Worm (Caenorhabditis elegans): ENCODE measurements around the gene mrpl-21.

mrpl-21 gene

ce11 chrIII:4269220-4269935 is 26.0 kb upstream of the mrpl-21 start, which contains the start of the genes sftb-1 and R10E4.1:
TSS of gene sftb-1 (minus strand) at chrIII:4269270.
TSS of gene R10E4.1 (plus strand) at chrIII:4269743.
- TF ChIP-seq tra-4 (tag; optimal IDR thresholded peaks at IDR 0.05), result no peak
- peak; percentile 2 for TF ChIP-seq F13C5.2 (tag; optimal IDR thresholded peaks at IDR 0.05)

- TF ChIP-seq tbx-11 (GFP tag; IDR thresholded peaks at IDR 0.05) (no peak), ama-1 (optimal IDR thresholded peaks at IDR 0.05) (no peak)
These were observed 22.5 kb upstream of the mrpl-21 start for ce11 chrIII:4265892-4266291.

- TF ChIP-seq hnd-1 (tag; optimal IDR thresholded peaks at IDR 0.05) (no peak), tra-4 (tag; optimal IDR thresholded peaks at IDR 0.05) (no peak), ama-1 (optimal IDR thresholded peaks at IDR 0.05) (no peak), hmbx-1 (tag; optimal IDR thresholded peaks at IDR 0.05) (no peak), ceh-36 (tag; optimal IDR thresholded peaks at IDR 0.05) (no peak), tbx-37 (GFP tag; conservative IDR thresholded peaks at IDR 0.05) (no peak), sea-1 (GFP tag; conservative IDR thresholded peaks at IDR 0.05) (no peak), tbx-11 (GFP tag; IDR thresholded peaks at IDR 0.05) (no peak), aly-1 (tag; optimal IDR thresholded peaks at IDR 0.05) (no peak), hmg-4 (GFP tag; optimal IDR thresholded peaks at IDR 0.05) (no peak), flt-1 (GFP tag; IDR thresholded peaks at IDR 0.05) (no peak), F13C5.2 (tag; optimal IDR thresholded peaks at IDR 0.05) (no peak), pes-1 (GFP tag; IDR thresholded peaks at IDR 0.05) (no peak), ets-7 (tag; optimal IDR thresholded peaks at IDR 0.05) (no peak)
These were observed 19.7 kb upstream of the mrpl-21 start, which contains the start of gene T08A11.1 for ce11 chrIII:4263048-4263447. TSS of gene T08A11.1 (minus strand) at chrIII:4263148.

- no peak for TF ChIP-seq hmg-4 (GFP tag; optimal IDR thresholded peaks at IDR 0.05)
- no peak for TF ChIP-seq hmbx-1 (tag; optimal IDR thresholded peaks at IDR 0.05)
- TF ChIP-seq ceh-36 (tag; optimal IDR thresholded peaks at IDR 0.05), result no peak
- TF ChIP-seq ama-1 (optimal IDR thresholded peaks at IDR 0.05), result no peak
- TF ChIP-seq B0310.2 (tag; optimal IDR thresholded peaks at IDR 0.05), result no peak
- TF ChIP-seq ets-7 (tag; optimal IDR thresholded peaks at IDR 0.05), result no peak
- no peak for TF ChIP-seq flt-1 (GFP tag; IDR thresholded peaks at IDR 0.05)
- TF ChIP-seq tbx-37 (GFP tag; conservative IDR thresholded peaks at IDR 0.05), result no peak
- TF ChIP-seq ceh-13 (GFP tag; optimal IDR thresholded peaks at IDR 0.05), result no peak
- TF ChIP-seq tbx-11 (GFP tag; IDR thresholded peaks at IDR 0.05), result no peak
- no peak for TF ChIP-seq tra-4 (tag; optimal IDR thresholded peaks at IDR 0.05)
- no peak for TF ChIP-seq scrt-1 (GFP tag; IDR thresholded peaks at IDR 0.05)
These were observed 14.5 kb upstream of the mrpl-21 start for ce11 chrIII:4257896-4258295.

ce11 chrIII:4247571-4247970 is 4.2 kb upstream of the mrpl-21 start, which contains the start of gene Y44F5A.1:
TSS of gene Y44F5A.1 (minus strand) at chrIII:4247671.
- TF ChIP-seq F13C5.2 (tag; optimal IDR thresholded peaks at IDR 0.05) (no peak), sea-1 (GFP tag; conservative IDR thresholded peaks at IDR 0.05) (no peak), tbx-11 (GFP tag; IDR thresholded peaks at IDR 0.05) (no peak), ceh-13 (GFP tag; optimal IDR thresholded peaks at IDR 0.05) (no peak), hmbx-1 (tag; optimal IDR thresholded peaks at IDR 0.05) (no peak), flt-1 (GFP tag; IDR thresholded peaks at IDR 0.05) (no peak), ets-7 (tag; optimal IDR thresholded peaks at IDR 0.05) (no peak), tbx-37 (GFP tag; conservative IDR thresholded peaks at IDR 0.05) (no peak), ama-1 (optimal IDR thresholded peaks at IDR 0.05) (no peak), B0310.2 (tag; optimal IDR thresholded peaks at IDR 0.05) (no peak), hnd-1 (tag; optimal IDR thresholded peaks at IDR 0.05) (no peak), aly-1 (tag; optimal IDR thresholded peaks at IDR 0.05) (no peak), hmg-4 (GFP tag; optimal IDR thresholded peaks at IDR 0.05) (no peak), scrt-1 (GFP tag; IDR thresholded peaks at IDR 0.05) (no peak), pes-1 (GFP tag; IDR thresholded peaks at IDR 0.05) (no peak)

- TF ChIP-seq aly-1 (tag; optimal IDR thresholded peaks at IDR 0.05) (no peak), tra-4 (tag; optimal IDR thresholded peaks at IDR 0.05) (no peak), tbx-11 (GFP tag; IDR thresholded peaks at IDR 0.05) (no peak), flt-1 (GFP tag; IDR thresholded peaks at IDR 0.05) (no peak), ama-1 (optimal IDR thresholded peaks at IDR 0.05) (no peak), scrt-1 (GFP tag; IDR thresholded peaks at IDR 0.05) (no peak), sea-1 (GFP tag; conservative IDR thresholded peaks at IDR 0.05) (no peak), pes-1 (GFP tag; IDR thresholded peaks at IDR 0.05) (no peak), hmbx-1 (tag; optimal IDR thresholded peaks at IDR 0.05) (no peak)
These were observed 924 bp upstream of the mrpl-21 start, which contains the start of gene zhit-2 for ce11 chrIII:4244285-4244684. TSS of gene zhit-2 (minus strand) at chrIII:4244385.

ce11 chrIII:4242225-4242862 is 1.0 kb downstream of the mrpl-21 start, which contains the start of gene F43C1.7:
TSS of gene F43C1.7 (minus strand) at chrIII:4242575.
- no peak for TF ChIP-seq B0310.2 (tag; optimal IDR thresholded peaks at IDR 0.05)
- TF ChIP-seq ama-1 (optimal IDR thresholded peaks at IDR 0.05), result no peak
- TF ChIP-seq flt-1 (GFP tag; IDR thresholded peaks at IDR 0.05), result no peak
- no peak for TF ChIP-seq tra-4 (tag; optimal IDR thresholded peaks at IDR 0.05)
- TF ChIP-seq aly-1 (tag; optimal IDR thresholded peaks at IDR 0.05), result no peak
- no peak for TF ChIP-seq hmbx-1 (tag; optimal IDR thresholded peaks at IDR 0.05)
- no peak for TF ChIP-seq hnd-1 (tag; optimal IDR thresholded peaks at IDR 0.05)
- TF ChIP-seq ceh-36 (tag; optimal IDR thresholded peaks at IDR 0.05), result no peak
- TF ChIP-seq ets-7 (tag; optimal IDR thresholded peaks at IDR 0.05), result no peak
- TF ChIP-seq pes-1 (GFP tag; IDR thresholded peaks at IDR 0.05), result no peak
- TF ChIP-seq hmg-4 (GFP tag; optimal IDR thresholded peaks at IDR 0.05), result no peak
- no peak for TF ChIP-seq scrt-1 (GFP tag; IDR thresholded peaks at IDR 0.05)
- no peak for TF ChIP-seq tbx-37 (GFP tag; conservative IDR thresholded peaks at IDR 0.05)
- TF ChIP-seq tbx-11 (GFP tag; IDR thresholded peaks at IDR 0.05), result no peak
- no peak for TF ChIP-seq F13C5.2 (tag; optimal IDR thresholded peaks at IDR 0.05)
- TF ChIP-seq sea-1 (GFP tag; conservative IDR thresholded peaks at IDR 0.05), result no peak

Measured in whole organism, early embryonic.